Worm (Caenorhabditis elegans) whole organism, young adult: Measurements from ENCODE around the gene lys-4.

Experiments
- ceh-100 ChIP-seq: fragments of 200-800 bp; sonication (Bioruptor generic); IDR thresholded peaks from 2 replicates; pipeline ENCODE4 v1.3.6; 2022; ENCODE audit warnings: missing genetic modification reagents, missing genetic modification characterization, missing compliant biosample characterization
- pha-4 ChIP-seq: fragments of 150-350 bp; sonication (generic microtip); optimal IDR thresholded peaks from 2 replicates; lab custom pipeline; 2014; ENCODE audit warnings: missing biosample characterization, missing genetic modification reagents, missing genetic modification characterization
- snpc-1.3 ChIP-seq: sonication (generic microtip); optimal IDR thresholded peaks from 2 replicates; lab custom pipeline; 2017; ENCODE audit warnings: missing genetic modification characterization, mild to moderate bottlenecking, missing compliant biosample characterization, antibody characterized with exemption, moderate library complexity, missing genotype, missing genetic modification reagents; ENCODE audit not compliant: insufficient read depth

DNA sequence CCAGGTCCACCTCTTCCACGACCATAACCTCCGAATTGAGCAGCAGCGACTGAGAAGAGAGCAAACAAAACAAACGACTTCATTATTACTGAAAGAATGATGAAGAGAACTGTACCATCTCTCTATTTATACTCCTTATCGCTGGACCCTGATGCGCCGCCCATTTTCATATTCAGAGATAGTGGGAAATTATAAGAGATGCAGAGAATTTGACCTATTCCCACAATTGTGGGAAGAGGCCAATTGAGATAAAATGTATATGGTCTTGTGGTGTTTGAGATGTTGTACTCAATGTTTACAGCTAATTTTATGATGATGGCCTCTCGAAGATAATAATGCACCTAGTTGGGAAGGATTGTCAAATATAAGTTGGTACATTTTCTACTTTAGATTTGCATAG is 17.9 kb upstream of the lys-4 start, which contains the start of gene ttr-50:
- TF ChIP-seq snpc-1.3 (tag; lab: Kevin White, UChicago) (no peak), ceh-100 (GFP tag; lab: Robert Waterston, UW) (no peak), pha-4 (tag; lab: Kevin White, UChicago) (no peak)
